Fruit fly (Drosophila melanogaster): ENCODE results near the gene CG42588.
A peak's percentile ranks its signal among the peaks of the same experiment; 100 is the strongest.

Gene CG42588

DNA sequence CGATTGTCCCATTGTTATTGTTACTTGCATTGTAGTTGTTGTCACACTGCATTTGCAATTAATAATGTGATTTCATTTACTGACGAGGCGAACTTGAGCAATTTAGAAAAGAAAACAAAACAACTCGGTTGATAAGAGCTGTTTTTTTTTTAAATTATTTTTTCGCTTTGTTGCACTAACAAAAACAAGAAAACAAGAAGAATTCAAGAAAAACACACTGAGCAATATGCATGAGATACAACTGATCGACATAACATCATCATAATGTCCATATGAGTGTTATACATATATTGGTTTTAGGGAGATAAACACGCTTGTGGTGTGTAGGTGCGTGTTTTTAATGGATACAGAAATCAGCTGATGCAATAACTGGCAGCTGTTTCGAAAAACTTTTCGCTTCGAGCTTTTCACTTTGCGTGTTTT lies 11.6 kb upstream of the CG42588 start (continued):
- TF ChIP-seq sens (GFP tag), result peak; percentile 88
- TF ChIP-seq CG12299 (tag; optimal IDR thresholded peaks at IDR 0.05), result peak; percentile 55
- no peak for TF ChIP-seq HmgZ (tag; optimal IDR thresholded peaks at IDR 0.05)
- TF ChIP-seq CG8290 (GFP tag; optimal IDR thresholded peaks at IDR 0.05), result no peak
- TF ChIP-seq CG8290 (tag; optimal IDR thresholded peaks at IDR 0.05), result peak in 1 of 2 experiments; percentile 67
- TF ChIP-seq CG34376 (GFP tag; optimal IDR thresholded peaks at IDR 0.05), result peak; percentile 40
- TF ChIP-seq scrt (GFP tag; optimal IDR thresholded peaks at IDR 0.05), result peak; percentile 11
- TF ChIP-seq CG9437 (GFP tag; optimal IDR thresholded peaks at IDR 0.05), result no peak
- TF ChIP-seq Lim3 (GFP tag; IDR thresholded peaks at IDR 0.05), result no peak
- TF ChIP-seq sug (tag; optimal IDR thresholded peaks at IDR 0.05), result peak; percentile 28
- TF ChIP-seq hkb (optimal IDR thresholded peaks at IDR 0.05), result no peak
- peak; percentile 12; the same call in 1 of the 2 replicates for TF ChIP-seq hkb (GFP tag; IDR thresholded peaks at IDR 0.05)
- TF ChIP-seq nau (GFP tag; optimal IDR thresholded peaks at IDR 0.05), result peak; percentile 74
- peak; percentile 26; the same call in 1 of the 2 replicates for TF ChIP-seq sob (GFP tag; IDR thresholded peaks at IDR 0.05)
- TF ChIP-seq Xrp1 (GFP tag; IDR thresholded peaks at IDR 0.05), result no peak
- peak; percentile 34 for TF ChIP-seq CG3281 (GFP tag; optimal IDR thresholded peaks at IDR 0.05)
- no peak for TF ChIP-seq CG7839 (tag; optimal IDR thresholded peaks at IDR 0.05)
- TF ChIP-seq Rx (GFP tag; IDR thresholded peaks at IDR 0.05), result no peak
- TF ChIP-seq CG14965 (GFP tag; optimal IDR thresholded peaks at IDR 0.05; ENCODE audit: borderline replicate concordance), result no peak
- TF ChIP-seq CG4328 (GFP tag; optimal IDR thresholded peaks at IDR 0.05), result no peak
- TF ChIP-seq h (optimal IDR thresholded peaks at IDR 0.05), result no peak
- no peak for TF ChIP-seq CG2129 (GFP tag; IDR thresholded peaks at IDR 0.05; ENCODE audit: partially characterized antibody)
- peak; percentile 40 for TF ChIP-seq CG7987 (GFP tag; optimal IDR thresholded peaks at IDR 0.05)
- peak; percentile 3 for TF ChIP-seq CrebB (tag; optimal IDR thresholded peaks at IDR 0.05)
- TF ChIP-seq ATbp (GFP tag; optimal IDR thresholded peaks at IDR 0.05), result peak; percentile 33
- TF ChIP-seq Pdp1 (GFP tag; optimal IDR thresholded peaks at IDR 0.05), result peak in 1 of 2 experiments; percentile 68
- peak; percentile 27 for TF ChIP-seq fd64A (GFP tag; optimal IDR thresholded peaks at IDR 0.05)
- peak in 1 of 2 experiments; percentile 7 for TF ChIP-seq dpn (GFP tag; optimal IDR thresholded peaks at IDR 0.05)
- peak; percentile 35 for TF ChIP-seq CG18599 (GFP tag; optimal IDR thresholded peaks at IDR 0.05)

DNA sequence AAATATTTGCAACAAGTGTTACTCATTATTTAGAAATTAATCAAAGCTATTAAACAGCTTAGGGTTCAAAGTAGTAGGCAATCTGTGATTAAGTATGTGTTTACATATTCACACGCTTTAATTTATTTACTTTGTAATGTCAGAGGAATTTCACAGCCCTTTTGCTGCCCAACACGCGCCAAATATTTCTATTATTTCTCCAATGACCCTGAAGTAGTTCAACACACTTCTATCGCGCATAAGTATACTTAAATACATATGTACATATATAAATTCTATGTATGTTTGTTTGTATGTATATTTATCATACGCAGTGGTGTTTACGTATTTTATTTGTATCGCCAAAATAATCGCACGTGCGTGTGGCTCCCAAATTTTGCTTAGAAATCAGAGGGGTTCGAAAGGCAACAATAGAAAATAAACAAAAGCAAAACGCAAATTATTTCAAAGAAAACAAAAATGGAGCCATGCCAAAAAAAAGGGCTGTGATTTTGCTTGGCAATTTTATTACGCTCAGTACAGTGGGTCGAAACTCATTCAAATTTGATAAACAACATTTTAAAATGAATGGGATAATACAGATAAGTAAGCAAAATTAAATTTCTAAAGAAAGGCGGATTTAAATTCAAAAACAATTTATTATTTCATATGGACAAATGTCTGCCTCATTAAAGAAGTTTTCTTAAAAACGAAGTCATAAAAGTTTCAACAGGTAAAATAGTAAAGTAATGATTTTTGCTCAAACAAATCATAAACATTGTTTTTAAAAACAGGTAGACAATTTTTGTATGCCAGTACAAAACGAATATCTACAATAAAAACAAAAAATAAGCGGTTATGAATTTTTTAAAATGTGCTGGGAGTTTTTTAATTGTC lies 10.7 kb upstream of the CG42588 start:
- TF ChIP-seq twi (tag; optimal IDR thresholded peaks at IDR 0.05), result no peak
- peak; percentile 44 for TF ChIP-seq Fer3 (tag; optimal IDR thresholded peaks at IDR 0.05)
- peak; percentile 68 for TF ChIP-seq mam (GFP tag; optimal IDR thresholded peaks at IDR 0.05)
- 0 out of 4 replicates have a peak, but pooled peaks have one; percentile 62 for TF ChIP-seq chinmo (GFP tag; IDR thresholded peaks at IDR 0.05; ENCODE audit: partially characterized antibody)
- no peak for TF ChIP-seq MTF-1 (GFP tag; optimal IDR thresholded peaks at IDR 0.05; ENCODE audit: borderline replicate concordance)
- peak; percentile 22 for TF ChIP-seq Deaf1 (tag; optimal IDR thresholded peaks at IDR 0.05)
- TF ChIP-seq fu2 (GFP tag; optimal IDR thresholded peaks at IDR 0.05), result peak; percentile 47
- TF ChIP-seq CG2712 (tag; optimal IDR thresholded peaks at IDR 0.05), result peak; percentile 15
- peak; percentile 2 for TF ChIP-seq Blimp-1 (GFP tag; optimal IDR thresholded peaks at IDR 0.05)
- TF ChIP-seq ro (GFP tag; IDR thresholded peaks at IDR 0.05), result no peak
- no peak for TF ChIP-seq da (GFP tag; optimal IDR thresholded peaks at IDR 0.05)
- peak; percentile 38 for TF ChIP-seq Atf-2 (GFP tag; optimal IDR thresholded peaks at IDR 0.05)
- TF ChIP-seq H15 (GFP tag; IDR thresholded peaks at IDR 0.05), result no peak
- no peak for TF ChIP-seq Usf (GFP tag; optimal IDR thresholded peaks at IDR 0.05)
- no peak for TF ChIP-seq Mrtf (GFP tag; IDR thresholded peaks at IDR 0.05)
- TF ChIP-seq Meics (GFP tag; optimal IDR thresholded peaks at IDR 0.05), result peak; percentile 81
- no peak for TF ChIP-seq lola (GFP tag; optimal IDR thresholded peaks at IDR 0.05)
- TF ChIP-seq exex (tag; optimal IDR thresholded peaks at IDR 0.05), result peak; percentile 9
- TF ChIP-seq CG16779 (GFP tag; IDR thresholded peaks at IDR 0.05), result no peak; the same call in 1 of the 2 replicates
- peak; percentile 56 for TF ChIP-seq al (GFP tag; IDR thresholded peaks at IDR 0.05)
- TF ChIP-seq CG10209 (GFP tag; optimal IDR thresholded peaks at IDR 0.05), result peak; percentile 42
